Fruit fly (Drosophila melanogaster): Measurements from ENCODE around the gene CG43165.

Gene CG43165

DNA sequence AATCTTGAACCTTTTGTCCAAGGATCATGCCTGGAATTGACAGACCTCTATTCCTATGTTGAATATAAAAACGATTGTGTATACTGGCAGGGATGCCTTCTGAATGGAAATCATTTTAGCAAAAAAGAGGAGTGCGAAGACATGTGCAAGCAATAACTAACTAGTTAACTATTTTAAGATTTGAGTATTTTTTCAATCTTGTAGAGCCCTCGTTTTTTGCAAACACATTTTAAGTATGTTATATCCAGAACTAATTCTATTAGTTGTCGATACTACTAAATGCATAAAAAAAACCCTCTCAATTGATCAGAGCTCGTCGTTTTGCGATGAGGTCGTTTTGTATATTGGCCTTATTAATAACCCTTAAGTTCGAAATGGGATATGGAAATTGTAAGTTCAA, 5.6 kb upstream of the CG43165 start, which contains the start of gene Sfp24C1:
Sfp24C1 (plus strand) TSS at position 301 of the 400 bp plus-strand sequence.
- no peak for TF ChIP-seq achi (GFP tag; optimal IDR thresholded peaks at IDR 0.05)
- no peak for TF ChIP-seq CG34406 (GFP tag; optimal IDR thresholded peaks at IDR 0.05)
- TF ChIP-seq fd85E (GFP tag; optimal IDR thresholded peaks at IDR 0.05), result no peak
- TF ChIP-seq CG9139 (GFP tag; optimal IDR thresholded peaks at IDR 0.05), result no peak
- TF ChIP-seq salr (GFP tag; optimal IDR thresholded peaks at IDR 0.05), result no peak
- no peak for TF ChIP-seq svp (GFP tag)
- TF ChIP-seq topi (GFP tag; optimal IDR thresholded peaks at IDR 0.05), result no peak
- no peak for TF ChIP-seq OdsH (GFP tag; optimal IDR thresholded peaks at IDR 0.05)
- TF ChIP-seq CG6808 (GFP tag; optimal IDR thresholded peaks at IDR 0.05), result no peak
- TF ChIP-seq vri (GFP tag; optimal IDR thresholded peaks at IDR 0.05), result no peak
- no peak for TF ChIP-seq Sox15 (GFP tag; optimal IDR thresholded peaks at IDR 0.05)
- TF ChIP-seq fkh (GFP tag; optimal IDR thresholded peaks at IDR 0.05), result no peak
- no peak for TF ChIP-seq CG6792 (GFP tag; optimal IDR thresholded peaks at IDR 0.05)
- no peak for TF ChIP-seq Lpt (GFP tag; optimal IDR thresholded peaks at IDR 0.05)
- TF ChIP-seq CG4318 (GFP tag; optimal IDR thresholded peaks at IDR 0.05), result no peak

DNA sequence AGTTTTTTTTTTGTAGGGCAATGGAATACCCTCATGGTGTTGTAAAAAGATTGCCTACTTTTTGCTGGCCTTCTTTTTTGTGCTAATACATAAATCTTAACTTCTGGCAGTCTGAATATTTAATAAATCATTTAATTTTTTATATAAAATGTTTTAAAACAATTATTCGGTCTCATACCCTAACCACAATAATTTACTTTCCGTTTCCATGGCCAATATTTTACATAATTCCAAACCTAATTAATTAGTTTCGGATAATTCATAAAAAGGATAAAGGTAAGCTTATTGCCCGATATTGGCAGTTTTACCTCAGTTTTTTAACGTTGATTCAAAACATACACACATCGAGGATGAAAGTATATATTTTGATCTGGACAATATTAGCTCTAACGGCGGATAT, 5.1 kb upstream of the CG43165 start, which contains the start of gene CG42465:
CG42465 (plus strand) TSS at position 301 of the 400 bp plus-strand sequence.
- TF ChIP-seq salr (GFP tag; optimal IDR thresholded peaks at IDR 0.05) (no peak), CG6163 (GFP tag; IDR thresholded peaks at IDR 0.05) (no peak), CG9139 (GFP tag; optimal IDR thresholded peaks at IDR 0.05) (no peak)

DNA sequence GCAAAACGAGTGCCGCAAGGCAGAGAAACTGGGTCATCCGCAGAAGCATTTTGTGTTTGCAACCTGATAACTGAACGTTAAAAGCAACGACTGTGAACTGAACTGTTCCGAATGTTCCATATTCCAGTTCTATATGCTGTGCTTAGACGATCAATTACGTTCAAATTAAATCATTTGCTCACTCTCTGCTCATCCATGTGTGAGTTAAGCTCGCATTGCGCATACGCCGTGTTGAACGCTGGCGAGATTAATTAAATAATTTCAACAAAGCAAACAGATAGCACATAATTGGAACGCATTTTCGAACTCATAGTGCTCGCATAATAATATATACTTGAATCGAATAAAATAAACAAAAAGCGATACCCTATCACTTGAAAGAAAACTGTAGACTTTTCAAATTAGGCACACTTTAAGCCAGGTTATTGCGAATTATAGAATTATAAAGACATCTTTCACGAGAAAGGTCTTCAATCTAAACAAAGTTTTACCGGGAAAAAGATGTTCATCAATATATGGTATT, 4.2 kb upstream of the CG43165 start, which contains the start of the genes CG10031 and CG42464:
CG10031 (minus strand) TSS at position 101 of the 523 bp plus-strand sequence.
CG42464 (plus strand) TSS at position 473 of the 523 bp plus-strand sequence.
- TF ChIP-seq CG32006 (GFP tag; optimal IDR thresholded peaks at IDR 0.05) (no peak), salr (GFP tag; optimal IDR thresholded peaks at IDR 0.05) (no peak), vri (GFP tag; optimal IDR thresholded peaks at IDR 0.05) (no peak), acj6 (GFP tag; optimal IDR thresholded peaks at IDR 0.05) (no peak), CG6854 (GFP tag; optimal IDR thresholded peaks at IDR 0.05) (no peak), CG7368 (GFP tag; optimal IDR thresholded peaks at IDR 0.05) (no peak), Sox15 (GFP tag; optimal IDR thresholded peaks at IDR 0.05) (no peak), Eip75B (GFP tag; optimal IDR thresholded peaks at IDR 0.05) (no peak), CG6276 (GFP tag; optimal IDR thresholded peaks at IDR 0.05) (no peak), Hr4 (GFP tag; optimal IDR thresholded peaks at IDR 0.05) (no peak), topi (GFP tag; optimal IDR thresholded peaks at IDR 0.05) (no peak), cyc (GFP tag; optimal IDR thresholded peaks at IDR 0.05) (no peak), Smox (GFP tag; optimal IDR thresholded peaks at IDR 0.05) (no peak), fkh (GFP tag; optimal IDR thresholded peaks at IDR 0.05) (no peak), Sox14 (GFP tag; optimal IDR thresholded peaks at IDR 0.05) (no peak), Ets21C (GFP tag; optimal IDR thresholded peaks at IDR 0.05) (no peak), CG11762 (GFP tag; optimal IDR thresholded peaks at IDR 0.05; ENCODE audit: insufficient read depth) (no peak), CG8119 (GFP tag; IDR thresholded peaks at IDR 0.05) (no peak)

DNA sequence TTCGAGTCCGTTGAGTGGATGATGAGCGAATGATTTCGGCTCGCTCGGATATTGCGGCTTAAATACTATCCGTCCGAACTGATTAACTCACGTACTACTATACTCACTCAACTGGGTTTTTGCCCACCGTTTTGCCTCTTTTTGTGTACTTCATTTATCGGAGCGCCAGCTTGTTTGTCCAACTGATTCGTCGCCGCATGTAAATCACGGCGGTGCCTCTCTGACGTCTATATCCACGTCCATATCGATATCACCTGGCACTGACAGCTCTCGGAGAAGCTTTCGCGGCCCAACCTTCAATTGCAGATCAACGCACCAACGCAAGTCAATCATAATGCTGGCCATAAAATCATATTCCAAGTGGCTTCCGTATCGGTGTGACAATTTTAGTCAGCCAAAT, 3.0 kb upstream of the CG43165 start, which contains the start of gene CG3604:
CG3604 (minus strand) TSS at position 101 of the 400 bp plus-strand sequence.
- TF ChIP-seq svp (GFP tag) (peak; percentile 33), vri (GFP tag; optimal IDR thresholded peaks at IDR 0.05) (no peak)

DNA sequence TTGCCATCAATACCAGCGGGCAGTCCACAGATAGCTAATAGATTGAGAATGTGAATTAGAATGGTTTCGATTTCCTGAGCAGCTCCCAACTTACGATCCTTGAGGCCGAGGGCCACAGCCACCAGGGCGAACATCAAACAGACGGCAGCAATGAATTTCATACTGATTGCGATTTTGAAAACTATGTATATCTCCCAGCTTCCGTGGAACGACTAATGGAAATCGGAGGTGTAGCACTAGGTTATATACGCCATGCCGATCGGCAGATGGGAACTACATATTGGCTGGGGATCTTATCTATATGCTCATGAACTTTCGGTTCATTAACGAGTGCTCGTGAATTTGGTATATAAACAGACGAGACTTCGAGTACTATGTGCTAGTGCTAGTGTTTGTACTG, 1.6 kb upstream of the CG43165 start, which contains the start of gene IM33:
IM33 (minus strand) TSS at position 221 of the 400 bp plus-strand sequence.
- no peak for TF ChIP-seq CG31627 (GFP tag; optimal IDR thresholded peaks at IDR 0.05)
- TF ChIP-seq Ets96B (tag; optimal IDR thresholded peaks at IDR 0.05), result no peak
- no peak for TF ChIP-seq topi (GFP tag; optimal IDR thresholded peaks at IDR 0.05)
- TF ChIP-seq dsx (GFP tag; optimal IDR thresholded peaks at IDR 0.05; ENCODE audit: poor library complexity, severe bottlenecking), result no peak
- TF ChIP-seq CG6808 (GFP tag; optimal IDR thresholded peaks at IDR 0.05), result no peak
- no peak for TF ChIP-seq CG3032 (tag; optimal IDR thresholded peaks at IDR 0.05)
- no peak for TF ChIP-seq Hr38 (GFP tag; optimal IDR thresholded peaks at IDR 0.05)
- TF ChIP-seq fd59A (GFP tag; optimal IDR thresholded peaks at IDR 0.05), result no peak
- TF ChIP-seq svp (GFP tag), result no peak
- no peak for TF ChIP-seq vri (GFP tag; optimal IDR thresholded peaks at IDR 0.05)
- TF ChIP-seq CG16779 (tag; optimal IDR thresholded peaks at IDR 0.05), result no peak
- no peak for TF ChIP-seq CG6854 (GFP tag; optimal IDR thresholded peaks at IDR 0.05)
- no peak for TF ChIP-seq Hr4 (GFP tag; optimal IDR thresholded peaks at IDR 0.05)
- no peak for TF ChIP-seq CG8319 (GFP tag; optimal IDR thresholded peaks at IDR 0.05)
- no peak for TF ChIP-seq acj6 (GFP tag; optimal IDR thresholded peaks at IDR 0.05)
- TF ChIP-seq dac (GFP tag; optimal IDR thresholded peaks at IDR 0.05), result no peak
- no peak for TF ChIP-seq eg (GFP tag; IDR thresholded peaks at IDR 0.05)
- TF ChIP-seq CG34406 (GFP tag; optimal IDR thresholded peaks at IDR 0.05), result no peak
- no peak for TF ChIP-seq Ets21C (GFP tag; optimal IDR thresholded peaks at IDR 0.05)
- TF ChIP-seq CG6163 (GFP tag; IDR thresholded peaks at IDR 0.05), result no peak
